Worm (Caenorhabditis elegans) whole organism, L4/young adult: ENCODE results near the gene utp-20.

ENCODE experiments used
- W03F9.2 ChIP-seq: fragments of 150-350 bp; optimal IDR thresholded peaks from 2 replicates; lab custom pipeline; 2014; ENCODE audit warnings: missing biosample characterization, missing genetic modification characterization
- dao-5 ChIP-seq: sonication (generic microtip); optimal IDR thresholded peaks from 2 replicates; lab custom pipeline; 2016; ENCODE audit warnings: missing genotype, missing genetic modification characterization, moderate library complexity, missing compliant biosample characterization
- him-1 ChIP-seq: sonication (generic microtip); optimal IDR thresholded peaks from 2 replicates; lab custom pipeline; 2016; ENCODE audit warnings: missing genotype, missing genetic modification reagents, missing genetic modification characterization, missing compliant biosample characterization

ce11 chrII:6578378-6578777, 42.2 kb downstream of the utp-20 start, which contains the start of gene sra-31:
- TF ChIP-seq W03F9.2 (tag; lab: Kevin White, UChicago) (no peak), dao-5 (tag; lab: Kevin White, UChicago) (no peak), him-1 (tag; lab: Kevin White, UChicago) (no peak)
